Fruit fly (Drosophila melanogaster): ENCODE measurements around the gene CG14454.
"Not testable (repeated sequence)": the region's sequence is repeated elsewhere in the genome, so short reads cannot be mapped to it uniquely, and the experiment has no call there.

CG14454 gene

DNA sequence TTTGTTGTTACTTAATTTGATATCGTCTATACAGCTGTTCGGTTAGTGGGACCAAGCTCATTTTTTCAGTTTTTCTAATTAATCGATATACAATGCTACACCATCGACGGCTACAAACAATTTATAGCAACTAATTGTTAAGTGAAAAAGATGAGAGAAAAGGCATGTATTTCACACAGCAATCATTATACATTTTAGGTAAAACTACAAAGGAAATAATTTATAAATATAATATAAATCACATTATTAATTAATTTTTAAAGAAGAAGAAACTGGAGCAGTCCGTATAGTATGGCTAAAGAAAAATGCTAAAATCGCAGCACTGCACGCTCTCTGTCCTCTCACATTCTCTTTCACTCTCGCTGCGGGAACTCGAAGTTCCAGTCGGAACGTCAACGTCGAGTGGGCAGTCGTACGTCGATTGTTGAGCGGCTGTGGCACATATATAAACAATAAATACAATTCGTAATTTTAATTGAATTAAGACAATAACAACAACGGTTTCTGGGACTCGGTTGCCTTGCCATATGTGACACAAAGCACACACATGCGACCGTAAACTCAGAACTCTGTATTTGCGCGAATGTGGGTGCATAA lies 35.5 kb upstream of the CG14454 start, which contains the start of the genes CG14450 and CG11367:
TSS of gene CG14450 (minus strand) at position 51 of the 597 bp plus-strand sequence.
TSS of gene CG11367 (plus strand) at position 373 of the 597 bp plus-strand sequence.
- TF ChIP-seq Pif1B (GFP tag; optimal IDR thresholded peaks at IDR 0.05), result peak; percentile 55
- TF ChIP-seq EcR (GFP tag; optimal IDR thresholded peaks at IDR 0.05), result peak; percentile 18
- 0 out of 2 replicates have a peak, but pooled peaks have one; percentile 34 for TF ChIP-seq CG12605 (GFP tag; IDR thresholded peaks at IDR 0.05)
- no peak for TF ChIP-seq CG8301 (tag; optimal IDR thresholded peaks at IDR 0.05)
- no peak for TF ChIP-seq CG15710 (tag; optimal IDR thresholded peaks at IDR 0.05)
- TF ChIP-seq rn (GFP tag; IDR thresholded peaks at IDR 0.05), result no peak
- no peak for TF ChIP-seq CG9948 (tag; optimal IDR thresholded peaks at IDR 0.05)
- no peak for TF ChIP-seq fd96Ca (GFP tag; IDR thresholded peaks at IDR 0.05)
- no peak for TF ChIP-seq D1 (tag; optimal IDR thresholded peaks at IDR 0.05)
- peak; percentile 67 for TF ChIP-seq CG13204 (GFP tag; optimal IDR thresholded peaks at IDR 0.05)
- 0 out of 3 replicates have a peak, but pooled peaks have one; percentile 19 for TF ChIP-seq CG4496 (GFP tag; IDR thresholded peaks at IDR 0.05)
- TF ChIP-seq Ets98B (GFP tag; IDR thresholded peaks at IDR 0.05), result peak; percentile 26; the same call in 1 of the 2 replicates

DNA sequence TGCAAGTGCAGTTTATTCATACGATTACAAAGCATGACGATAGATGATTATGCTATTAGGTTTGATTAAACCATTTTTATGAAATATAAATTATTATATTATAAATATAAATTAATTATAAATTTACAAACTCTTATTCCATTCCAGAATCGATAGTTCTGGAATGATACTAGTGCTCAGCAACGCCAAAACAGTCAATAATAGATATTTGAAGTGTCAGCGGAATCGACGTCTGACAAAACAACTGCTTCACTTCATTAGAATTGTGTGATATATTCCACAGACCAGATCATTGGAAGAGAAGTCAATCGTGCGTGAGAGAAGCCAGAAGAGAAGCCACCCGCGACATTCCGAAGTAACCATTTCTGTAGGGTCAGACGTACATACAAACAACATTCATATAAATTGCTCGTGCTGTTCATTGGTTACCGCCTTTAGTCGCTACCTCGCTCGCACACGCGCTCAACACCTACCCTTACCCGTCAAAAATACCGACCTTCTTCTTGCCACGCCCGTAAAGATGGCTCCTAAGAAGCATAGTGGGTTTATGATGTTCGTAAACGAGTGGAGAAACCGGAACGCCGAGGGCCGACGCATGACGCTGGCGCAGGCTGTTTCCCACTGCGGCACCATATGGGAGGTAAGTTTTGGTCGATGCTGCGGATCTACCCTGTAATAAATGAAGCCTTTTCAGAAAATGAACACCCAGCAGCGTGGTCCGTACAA lies 31.9 kb upstream of the CG14454 start:
- TF ChIP-seq CG17806 (tag; optimal IDR thresholded peaks at IDR 0.05), result no peak
- TF ChIP-seq CG34367 (tag; optimal IDR thresholded peaks at IDR 0.05), result no peak
- TF ChIP-seq D1 (tag; optimal IDR thresholded peaks at IDR 0.05), result no peak
- TF ChIP-seq CG12605 (GFP tag; IDR thresholded peaks at IDR 0.05), result no peak
- no peak for TF ChIP-seq Snoo (tag; optimal IDR thresholded peaks at IDR 0.05)
- TF ChIP-seq CG8159 (tag; optimal IDR thresholded peaks at IDR 0.05), result no peak
- TF ChIP-seq gl (tag; optimal IDR thresholded peaks at IDR 0.05), result no peak
- no peak for TF ChIP-seq Pif1A (GFP tag; optimal IDR thresholded peaks at IDR 0.05)
- no peak for TF ChIP-seq CG32121 (GFP tag; IDR thresholded peaks at IDR 0.05)
- TF ChIP-seq Pif1B (GFP tag; optimal IDR thresholded peaks at IDR 0.05), result no peak
- no peak for TF ChIP-seq rn (GFP tag; IDR thresholded peaks at IDR 0.05)
- TF ChIP-seq CG13204 (GFP tag; optimal IDR thresholded peaks at IDR 0.05), result no peak
- no peak for TF ChIP-seq CG4496 (GFP tag; IDR thresholded peaks at IDR 0.05)
- TF ChIP-seq CG9948 (tag; optimal IDR thresholded peaks at IDR 0.05), result no peak
- no peak for TF ChIP-seq CG15710 (tag; optimal IDR thresholded peaks at IDR 0.05)
- TF ChIP-seq CG10348 (GFP tag; IDR thresholded peaks at IDR 0.05), result no peak
- no peak for TF ChIP-seq CG14655 (GFP tag; optimal IDR thresholded peaks at IDR 0.05)
- TF ChIP-seq Ets98B (GFP tag; IDR thresholded peaks at IDR 0.05), result no peak
- no peak for TF ChIP-seq fd96Ca (GFP tag; IDR thresholded peaks at IDR 0.05)
- no peak for TF ChIP-seq EcR (GFP tag; optimal IDR thresholded peaks at IDR 0.05)

- no peak for TF ChIP-seq Pif1A (GFP tag; optimal IDR thresholded peaks at IDR 0.05)
- TF ChIP-seq D1 (tag; optimal IDR thresholded peaks at IDR 0.05), result no peak
- TF ChIP-seq CG17806 (tag; optimal IDR thresholded peaks at IDR 0.05), result no peak
- no peak for TF ChIP-seq CG10348 (GFP tag; IDR thresholded peaks at IDR 0.05)
- no peak for TF ChIP-seq CG15710 (tag; optimal IDR thresholded peaks at IDR 0.05)
- TF ChIP-seq fd96Ca (GFP tag; IDR thresholded peaks at IDR 0.05), result no peak
- no peak for TF ChIP-seq Snoo (tag; optimal IDR thresholded peaks at IDR 0.05)
- no peak for TF ChIP-seq CG8301 (tag; optimal IDR thresholded peaks at IDR 0.05)
- TF ChIP-seq EcR (GFP tag; optimal IDR thresholded peaks at IDR 0.05), result no peak
- TF ChIP-seq CG4496 (GFP tag; IDR thresholded peaks at IDR 0.05), result no peak
- no peak for TF ChIP-seq CG8159 (tag; optimal IDR thresholded peaks at IDR 0.05)
Observed at dm6 chr3L:22721991-22722390, 29.7 kb upstream of the CG14454 start, which contains the start of gene CG14451. CG14451 (minus strand) TSS chr3L:22722091.

dm6 chr3L:22720694-22721270 lies 28.5 kb upstream of the CG14454 start, which contains the start of gene mael:
mael (plus strand) TSS chr3L:22721203.
- TF ChIP-seq fd96Ca (GFP tag; IDR thresholded peaks at IDR 0.05); Snoo (tag; optimal IDR thresholded peaks at IDR 0.05); CG4496 (GFP tag; IDR thresholded peaks at IDR 0.05): not testable (repeated sequence)

- no peak for TF ChIP-seq gl (tag; optimal IDR thresholded peaks at IDR 0.05)
- TF ChIP-seq rn (GFP tag; IDR thresholded peaks at IDR 0.05), result peak; percentile 50; the same call in 1 of the 2 replicates
- peak; percentile 56 for TF ChIP-seq CG9948 (tag; optimal IDR thresholded peaks at IDR 0.05)
- peak; percentile 74 for TF ChIP-seq CG4496 (GFP tag; IDR thresholded peaks at IDR 0.05)
- no peak for TF ChIP-seq fd96Ca (GFP tag; IDR thresholded peaks at IDR 0.05)
- TF ChIP-seq EcR (GFP tag; optimal IDR thresholded peaks at IDR 0.05), result no peak
- no peak for TF ChIP-seq CG10348 (GFP tag; IDR thresholded peaks at IDR 0.05)
- TF ChIP-seq CG17806 (tag; optimal IDR thresholded peaks at IDR 0.05), result peak; percentile 61
- TF ChIP-seq CG34367 (tag; optimal IDR thresholded peaks at IDR 0.05), result peak; percentile 37
- no peak for TF ChIP-seq CG12605 (GFP tag; IDR thresholded peaks at IDR 0.05)
- TF ChIP-seq CG32121 (GFP tag; IDR thresholded peaks at IDR 0.05), result peak; percentile 78
- TF ChIP-seq D1 (tag; optimal IDR thresholded peaks at IDR 0.05), result no peak
- no peak for TF ChIP-seq Snoo (tag; optimal IDR thresholded peaks at IDR 0.05)
- TF ChIP-seq CG8301 (tag; optimal IDR thresholded peaks at IDR 0.05), result no peak
- TF ChIP-seq Ets98B (GFP tag; IDR thresholded peaks at IDR 0.05), result peak; percentile 77
- no peak for TF ChIP-seq CG13204 (GFP tag; optimal IDR thresholded peaks at IDR 0.05)
- peak; percentile 33 for TF ChIP-seq Pif1B (GFP tag; optimal IDR thresholded peaks at IDR 0.05)
- peak; percentile 63 for TF ChIP-seq CG15710 (tag; optimal IDR thresholded peaks at IDR 0.05)
- no peak for TF ChIP-seq Pif1A (GFP tag; optimal IDR thresholded peaks at IDR 0.05)
- no peak for TF ChIP-seq CG14655 (GFP tag; optimal IDR thresholded peaks at IDR 0.05)
- TF ChIP-seq CG8159 (tag; optimal IDR thresholded peaks at IDR 0.05), result peak; percentile 62
Observed at dm6 chr3L:22717137-22717767, 24.9 kb upstream of the CG14454 start, which contains the start of the genes ArfGAP3 and CG32452. ArfGAP3 (minus strand) TSS chr3L:22717577. CG32452 (plus strand) TSS chr3L:22717728.
